Worm (Caenorhabditis elegans) whole organism, young adult: ENCODE measurements around the gene rps-22.

ENCODE experiments used
- B0336.3 ChIP-seq: fragments of 200-800 bp; sonication (Bioruptor generic); IDR thresholded peaks from 2 replicates; pipeline ENCODE4 v1.3.6; 2022; ENCODE audit warnings: missing genetic modification characterization, missing compliant biosample characterization
- C06A6.2 ChIP-seq: fragments of 200-800 bp; sonication (Bioruptor generic); conservative IDR thresholded peaks from 2 replicates; pipeline ENCODE4 v1.3.6; 2022; ENCODE audit warnings: missing genetic modification characterization, missing compliant biosample characterization
- C17E4.6 ChIP-seq: fragments of 200-800 bp; sonication (Bioruptor generic); IDR thresholded peaks from 2 replicates; pipeline ENCODE4 v1.3.6; 2022; ENCODE audit warnings: missing genetic modification reagents, missing genetic modification characterization, missing compliant biosample characterization
- D2030.7 ChIP-seq: fragments of 200-800 bp; sonication (Bioruptor generic); IDR thresholded peaks from 2 replicates; pipeline ENCODE4 v1.3.6; 2022; ENCODE audit warnings: missing genetic modification reagents, missing genetic modification characterization, missing compliant biosample characterization
- F22D6.2 ChIP-seq: sonication (generic microtip); optimal IDR thresholded peaks from 2 replicates; lab custom pipeline; 2016; ENCODE audit warnings: mild to moderate bottlenecking, missing genetic modification characterization, missing compliant biosample characterization
- F23B12.7 ChIP-seq: sonication (generic microtip); optimal IDR thresholded peaks from 2 replicates; lab custom pipeline; 2017; ENCODE audit warnings: missing genetic modification characterization, mild to moderate bottlenecking, missing compliant biosample characterization, antibody characterized with exemption, moderate library complexity; ENCODE audit not compliant: insufficient read depth
- F33H1.4 ChIP-seq: fragments of 200-800 bp; sonication (Bioruptor generic); IDR thresholded peaks from 2 replicates; pipeline ENCODE4 v1.3.6; 2022; ENCODE audit warnings: missing genetic modification reagents, missing genetic modification characterization, missing compliant biosample characterization
- F37B4.10 ChIP-seq: fragments of 200-800 bp; sonication (Bioruptor generic); IDR thresholded peaks from 2 replicates; pipeline ENCODE4 v1.3.6; 2022; ENCODE audit warnings: missing genetic modification characterization, missing compliant biosample characterization
- F52B5.7 ChIP-seq: sonication (generic microtip); optimal IDR thresholded peaks from 2 replicates; lab custom pipeline; 2016; ENCODE audit warnings: mild to moderate bottlenecking, missing genetic modification characterization, missing compliant biosample characterization
- F57C9.4 ChIP-seq: sonication (generic microtip); optimal IDR thresholded peaks from 2 replicates; lab custom pipeline; 2017; ENCODE audit warnings: mild to moderate bottlenecking, missing genetic modification characterization, missing compliant biosample characterization
- T26A5.8 ChIP-seq: sonication (generic microtip); optimal IDR thresholded peaks from 2 replicates; lab custom pipeline; 2016; ENCODE audit warnings: missing genetic modification characterization, missing compliant biosample characterization
- Y53F4B.3 ChIP-seq: fragments of 200-800 bp; sonication (Bioruptor generic); IDR thresholded peaks from 2 replicates; pipeline ENCODE4 v1.3.6; 2022; ENCODE audit warnings: missing genetic modification reagents, missing genetic modification characterization, missing compliant biosample characterization
- Y67H2A.10 ChIP-seq: fragments of 200-800 bp; sonication (Bioruptor generic); conservative IDR thresholded peaks from 2 replicates; pipeline ENCODE4 v1.3.6; 2022; ENCODE audit warnings: missing genetic modification reagents, missing genetic modification characterization, missing compliant biosample characterization
- Y79H2A.3 ChIP-seq: fragments of 200-800 bp; sonication (Bioruptor generic); conservative IDR thresholded peaks from 2 replicates; pipeline ENCODE4 v1.3.6; 2022; ENCODE audit warnings: missing genetic modification reagents, missing genetic modification characterization, missing compliant biosample characterization
- Y95B8A.8 ChIP-seq: fragments of 200-800 bp; sonication (Bioruptor generic); IDR thresholded peaks from 2 replicates; pipeline ENCODE4 v1.3.6; 2022; ENCODE audit warnings: missing genetic modification reagents, missing genetic modification characterization, missing compliant biosample characterization
- ama-1 ChIP-seq, 3 experiments: fragments of 150-350 bp in 1 of 3; sonication (generic microtip) in 2 of 3; optimal IDR thresholded peaks; 2 replicates each; lab custom pipeline; 2014 to 2018; ENCODE audit warnings: missing biosample characterization in 2 of 3, missing genetic modification characterization in 2 of 3, missing genetic modification reagents in 2 of 3
- athp-1 ChIP-seq: sonication (generic microtip); optimal IDR thresholded peaks from 2 replicates; lab custom pipeline; 2017; ENCODE audit warnings: mild to moderate bottlenecking, missing genetic modification characterization, missing compliant biosample characterization
- attf-6 ChIP-seq: fragments of 200-800 bp; sonication (Bioruptor generic); IDR thresholded peaks from 2 replicates; pipeline ENCODE4 v1.3.6; 2022; ENCODE audit warnings: missing genetic modification reagents, missing genetic modification characterization, missing compliant biosample characterization
- bed-2 ChIP-seq: fragments of 200-800 bp; sonication (Bioruptor generic); IDR thresholded peaks from 2 replicates; pipeline ENCODE4 v1.3.6; 2022; ENCODE audit warnings: missing genetic modification reagents, missing genetic modification characterization, missing compliant biosample characterization
- ccch-3 ChIP-seq: fragments of 200-800 bp; sonication (Bioruptor generic); optimal IDR thresholded peaks from 2 replicates; lab custom pipeline; 2018; ENCODE audit warnings: mild to moderate bottlenecking, missing genetic modification characterization, missing compliant biosample characterization
- cebp-2 ChIP-seq: fragments of 200-800 bp; sonication (Bioruptor generic); IDR thresholded peaks from 2 replicates; pipeline ENCODE4 v1.3.6; 2022; ENCODE audit warnings: missing genetic modification characterization, missing compliant biosample characterization
- ceh-58 ChIP-seq: fragments of 200-800 bp; sonication (Bioruptor generic); IDR thresholded peaks from 2 replicates; pipeline ENCODE4 v1.3.6; 2022; ENCODE audit warnings: missing genetic modification characterization, missing compliant biosample characterization
- dox-1 ChIP-seq: fragments of 200-800 bp; sonication (Bioruptor generic); IDR thresholded peaks from 2 replicates; pipeline ENCODE4 v1.3.6; 2022; ENCODE audit warnings: missing genetic modification reagents, missing genetic modification characterization, missing compliant biosample characterization
- dpff-1 ChIP-seq: sonication (generic microtip); optimal IDR thresholded peaks from 2 replicates; lab custom pipeline; 2017; ENCODE audit warnings: mild to moderate bottlenecking, missing genetic modification characterization, missing compliant biosample characterization
- ekl-4 ChIP-seq: fragments of 200-800 bp; sonication (Bioruptor generic); IDR thresholded peaks from 2 replicates; pipeline ENCODE4 v1.3.6; 2022; ENCODE audit warnings: missing genetic modification reagents, missing genetic modification characterization, missing compliant biosample characterization
- fkh-3 ChIP-seq: sonication (generic microtip); optimal IDR thresholded peaks from 2 replicates; lab custom pipeline; 2016; ENCODE audit warnings: mild to moderate bottlenecking, missing genetic modification characterization, missing compliant biosample characterization
- hlh-26 ChIP-seq: fragments of 200-800 bp; sonication (Bioruptor generic); conservative IDR thresholded peaks from 2 replicates; pipeline ENCODE4 v1.3.6; 2022; ENCODE audit warnings: missing genetic modification reagents, missing genetic modification characterization, missing compliant biosample characterization
- hmg-1.2 ChIP-seq: fragments of 200-800 bp; sonication (Bioruptor generic); IDR thresholded peaks from 2 replicates; pipeline ENCODE4 v1.3.6; 2022; ENCODE audit warnings: missing genetic modification reagents, missing genetic modification characterization, missing compliant biosample characterization
- lag-1 ChIP-seq: fragments of 200-800 bp; sonication (Bioruptor generic); IDR thresholded peaks from 2 replicates; pipeline ENCODE4 v1.3.6; 2022; ENCODE audit warnings: missing genetic modification reagents, missing genetic modification characterization, missing compliant biosample characterization
- let-607 ChIP-seq, 2 experiments: fragments of 200-800 bp in 1 of 2; sonication (Bioruptor generic) in 1 of 2; sonication (generic microtip) in 1 of 2; optimal IDR thresholded peaks; 2 replicates each; lab custom pipeline; 2016 to 2018; ENCODE audit warnings: mild to moderate bottlenecking in 2 of 2, missing compliant biosample characterization in 2 of 2, missing genetic modification characterization in 2 of 2, moderate library complexity in 2 of 2, missing genotype in 1 of 2
- lin-54 ChIP-seq: fragments of 200-800 bp; sonication (Bioruptor generic); optimal IDR thresholded peaks from 2 replicates; lab custom pipeline; 2018; ENCODE audit warnings: mild to moderate bottlenecking, missing genetic modification characterization, missing compliant biosample characterization
- madf-3 ChIP-seq: fragments of 200-800 bp; sonication (Bioruptor generic); IDR thresholded peaks from 2 replicates; pipeline ENCODE4 v1.3.6; 2022; ENCODE audit warnings: missing genetic modification reagents, missing genetic modification characterization, missing compliant biosample characterization
- madf-8 ChIP-seq: fragments of 200-800 bp; sonication (Bioruptor generic); conservative IDR thresholded peaks from 2 replicates; pipeline ENCODE4 v1.3.6; 2022; ENCODE audit warnings: missing genetic modification reagents, missing genetic modification characterization, missing compliant biosample characterization
- mcd-1 ChIP-seq: fragments of 200-800 bp; sonication (Bioruptor generic); IDR thresholded peaks from 2 replicates; pipeline ENCODE4 v1.3.6; 2022; ENCODE audit warnings: missing genetic modification reagents, missing genetic modification characterization, missing compliant biosample characterization
- nfya-1 ChIP-seq: sonication (generic microtip); optimal IDR thresholded peaks from 2 replicates; lab custom pipeline; 2017; ENCODE audit warnings: antibody characterized with exemption, missing compliant biosample characterization, missing genetic modification characterization, borderline replicate concordance; ENCODE audit not compliant: insufficient read depth
- nfyb-1 ChIP-seq: fragments of 200-800 bp; sonication (Bioruptor generic); IDR thresholded peaks from 2 replicates; pipeline ENCODE4 v1.3.6; 2022; ENCODE audit warnings: missing genetic modification reagents, missing genetic modification characterization, missing compliant biosample characterization
- nhr-80 ChIP-seq: sonication (generic microtip); optimal IDR thresholded peaks from 2 replicates; lab custom pipeline; 2016; ENCODE audit warnings: missing genetic modification characterization, missing compliant biosample characterization
- nhr-90 ChIP-seq: sonication (generic microtip); optimal IDR thresholded peaks from 2 replicates; lab custom pipeline; 2016; ENCODE audit warnings: missing genotype, mild to moderate bottlenecking, missing genetic modification characterization, missing compliant biosample characterization
- pbrm-1 ChIP-seq: fragments of 200-800 bp; sonication (Bioruptor generic); IDR thresholded peaks from 2 replicates; pipeline ENCODE4 v1.3.6; 2022; ENCODE audit warnings: missing genetic modification reagents, missing genetic modification characterization, missing compliant biosample characterization
- rcor-1 ChIP-seq: fragments of 200-800 bp; sonication (Bioruptor generic); IDR thresholded peaks from 2 replicates; pipeline ENCODE4 v1.3.6; 2022; ENCODE audit warnings: missing genetic modification reagents, missing genetic modification characterization, missing compliant biosample characterization
- rpc-1 ChIP-seq, 2 experiments: fragments of 150-350 bp in 1 of 2; sonication (generic microtip) in 1 of 2; optimal IDR thresholded peaks; 2 replicates each; lab custom pipeline; 2014 to 2018; ENCODE audit warnings: missing biosample characterization in 1 of 2, missing genetic modification characterization in 1 of 2, missing genetic modification reagents in 1 of 2, missing genotype in 1 of 2
- sdz-38 ChIP-seq: sonication (generic microtip); optimal IDR thresholded peaks from 2 replicates; lab custom pipeline; 2016; ENCODE audit warnings: missing genotype, missing genetic modification characterization, missing compliant biosample characterization
- sea-2 ChIP-seq: fragments of 200-800 bp; sonication (Bioruptor generic); IDR thresholded peaks from 2 replicates; pipeline ENCODE4 v1.3.6; 2022; ENCODE audit warnings: missing genetic modification characterization, missing compliant biosample characterization
- snpc-1.3 ChIP-seq: sonication (generic microtip); optimal IDR thresholded peaks from 2 replicates; lab custom pipeline; 2017; ENCODE audit warnings: missing genetic modification characterization, mild to moderate bottlenecking, missing compliant biosample characterization, antibody characterized with exemption, moderate library complexity, missing genotype, missing genetic modification reagents; ENCODE audit not compliant: insufficient read depth
- somi-1 ChIP-seq: fragments of 200-800 bp; sonication (Bioruptor generic); optimal IDR thresholded peaks from 2 replicates; lab custom pipeline; 2018; ENCODE audit warnings: mild to moderate bottlenecking, missing genetic modification characterization, missing compliant biosample characterization
- unc-130 ChIP-seq: sonication (generic microtip); optimal IDR thresholded peaks from 2 replicates; lab custom pipeline; 2016; ENCODE audit warnings: missing genetic modification reagents, missing genetic modification characterization, missing compliant biosample characterization
- xnd-1 ChIP-seq: sonication (generic microtip); optimal IDR thresholded peaks from 2 replicates; lab custom pipeline; 2016; ENCODE audit warnings: missing genotype, missing genetic modification reagents, missing genetic modification characterization, missing compliant biosample characterization
- ztf-25 ChIP-seq: fragments of 200-800 bp; sonication (Bioruptor generic); IDR thresholded peaks from 2 replicates; pipeline ENCODE4 v1.3.6; 2022; ENCODE audit warnings: missing genetic modification reagents, missing genetic modification characterization, missing compliant biosample characterization
- ztf-3 ChIP-seq: fragments of 200-800 bp; sonication (Bioruptor generic); optimal IDR thresholded peaks from 2 replicates; lab custom pipeline; 2018; ENCODE audit warnings: mild to moderate bottlenecking, missing genetic modification characterization, missing compliant biosample characterization

The rps-22 gene

DNA sequence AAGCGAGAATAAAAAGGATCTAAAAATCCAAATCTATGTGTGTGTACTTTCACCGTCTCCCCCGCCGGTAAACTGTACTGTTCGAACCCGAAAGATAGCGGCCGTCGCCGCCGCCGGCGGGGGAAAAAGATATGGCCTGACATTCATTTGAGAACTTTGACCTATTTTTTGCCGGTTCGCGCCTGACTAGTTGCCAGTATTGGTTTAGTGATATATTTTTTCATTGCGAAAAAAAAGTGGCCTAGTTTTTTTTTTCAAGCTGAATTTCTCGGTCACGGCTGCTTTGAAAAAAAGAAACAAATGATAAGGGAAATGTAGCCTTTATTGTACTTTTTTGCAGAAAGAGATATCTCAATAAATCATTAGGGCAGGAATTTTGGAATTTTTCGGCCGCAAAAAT lies 12.2 kb downstream of the rps-22 start (continued):
- TF ChIP-seq Y95B8A.8 (GFP tag; lab: Robert Waterston, UW) (no peak), lag-1 (GFP tag; lab: Robert Waterston, UW) (no peak), F23B12.7 (no peak), Y67H2A.10 (no peak), let-607 (tag; optimal IDR thresholded peaks at IDR 0.05; lab: Kevin White, UChicago) (no peak), athp-1 (no peak), fkh-3 (tag; lab: Kevin White, UChicago) (no peak), nfyb-1 (GFP tag; lab: Robert Waterston, UW) (no peak), T26A5.8 (tag; lab: Kevin White, UChicago) (no peak), B0336.3 (GFP tag; lab: Robert Waterston, UW) (no peak), pbrm-1 (GFP tag; lab: Robert Waterston, UW) (no peak), Y53F4B.3 (GFP tag; lab: Robert Waterston, UW) (no peak), C17E4.6 (GFP tag; lab: Robert Waterston, UW) (no peak), nhr-80 (peak; percentile 78), madf-8 (0 out of 2 replicates have a peak, but pooled peaks have one; percentile 13), nfya-1 (tag; lab: Kevin White, UChicago) (no peak), ekl-4 (GFP tag; lab: Robert Waterston, UW) (no peak), D2030.7 (no peak), F22D6.2 (no peak), sea-2 (GFP tag; lab: Robert Waterston, UW) (no peak), F52B5.7 (tag; lab: Kevin White, UChicago) (no peak), ztf-25 (GFP tag; lab: Robert Waterston, UW) (no peak), ceh-58 (GFP tag; lab: Robert Waterston, UW) (no peak), hlh-26 (GFP tag; lab: Robert Waterston, UW) (no peak), ama-1 (optimal IDR thresholded peaks at IDR 0.05; lab: Kevin White, UChicago) (no peak), ama-1 (GFP tag; optimal IDR thresholded peaks at IDR 0.05; lab: Kevin White, UChicago) (no peak), xnd-1 (no peak), nhr-90 (tag; lab: Kevin White, UChicago) (no peak), ccch-3 (GFP tag; lab: Kevin White, UChicago) (no peak), madf-3 (GFP tag; lab: Robert Waterston, UW) (no peak), C06A6.2 (no peak), hmg-1.2 (GFP tag; lab: Robert Waterston, UW) (no peak), sdz-38 (tag; lab: Kevin White, UChicago) (no peak), rpc-1 (optimal IDR thresholded peaks at IDR 0.05; lab: Kevin White, UChicago) (no peak), rpc-1 (tag; optimal IDR thresholded peaks at IDR 0.05; lab: Kevin White, UChicago) (no peak), rcor-1 (GFP tag; lab: Robert Waterston, UW) (no peak), Y79H2A.3 (GFP tag; lab: Robert Waterston, UW) (no peak), F57C9.4 (tag; lab: Kevin White, UChicago) (no peak), snpc-1.3 (tag; lab: Kevin White, UChicago) (no peak), attf-6 (GFP tag; lab: Robert Waterston, UW) (no peak), unc-130 (GFP tag; lab: Kevin White, UChicago) (no peak), mcd-1 (GFP tag; lab: Robert Waterston, UW) (peak; percentile 23; the same call in 1 of the 2 replicates), F37B4.10 (no peak), somi-1 (GFP tag; lab: Kevin White, UChicago) (no peak), lin-54 (GFP tag; lab: Kevin White, UChicago) (peak; percentile 18), cebp-2 (GFP tag; lab: Robert Waterston, UW) (no peak), bed-2 (GFP tag; lab: Robert Waterston, UW) (no peak), dpff-1 (tag; lab: Kevin White, UChicago) (no peak), dox-1 (GFP tag; lab: Robert Waterston, UW) (peak; percentile 58; the same call in 1 of the 2 replicates), ztf-3 (GFP tag; lab: Kevin White, UChicago) (no peak), F33H1.4 (0 out of 2 replicates have a peak, but pooled peaks have one; percentile 7)
